Worm (Caenorhabditis elegans) whole organism, late embryonic: ENCODE results near the gene fbxa-90.

ENCODE experiments used
- F13H6.1 ChIP-seq: sonication (generic microtip); optimal IDR thresholded peaks from 2 replicates; lab custom pipeline; 2016; ENCODE audit warnings: missing genetic modification characterization, missing compliant biosample characterization
- K02D7.2 ChIP-seq: sonication (generic microtip); optimal IDR thresholded peaks from 2 replicates; lab custom pipeline; 2017; ENCODE audit warnings: mild to moderate bottlenecking, missing genetic modification characterization, missing compliant biosample characterization
- K09A11.1 ChIP-seq: sonication (generic microtip); optimal IDR thresholded peaks from 2 replicates; lab custom pipeline; 2017; ENCODE audit warnings: antibody characterized with exemption, mild to moderate bottlenecking, missing genetic modification characterization, missing compliant biosample characterization; ENCODE audit not compliant: insufficient read depth
- Y22D7AL.16 ChIP-seq: sonication (generic microtip); optimal IDR thresholded peaks from 2 replicates; lab custom pipeline; 2016; ENCODE audit warnings: missing genetic modification characterization, missing compliant biosample characterization
- ahr-1 ChIP-seq: sonication (generic microtip); optimal IDR thresholded peaks from 2 replicates; lab custom pipeline; 2016; ENCODE audit warnings: missing genetic modification characterization, missing compliant biosample characterization
- ama-1 ChIP-seq: fragments of 150-350 bp; optimal IDR thresholded peaks from 2 replicates; lab custom pipeline; 2014
- ceh-14 ChIP-seq: sonication (generic microtip); optimal IDR thresholded peaks from 2 replicates; lab custom pipeline; 2016; ENCODE audit warnings: missing genotype, missing genetic modification characterization, missing compliant biosample characterization
- ceh-18 ChIP-seq: sonication (generic microtip); optimal IDR thresholded peaks from 2 replicates; lab custom pipeline; 2016; ENCODE audit warnings: missing genetic modification characterization, missing compliant biosample characterization
- ceh-19 ChIP-seq: fragments of 200-800 bp; sonication (Bioruptor generic); optimal IDR thresholded peaks from 2 replicates; lab custom pipeline; 2018; ENCODE audit warnings: mild to moderate bottlenecking, missing genetic modification characterization, missing compliant biosample characterization
- ceh-2 ChIP-seq: sonication (generic microtip); optimal IDR thresholded peaks from 2 replicates; lab custom pipeline; 2016; ENCODE audit warnings: missing genotype, missing genetic modification characterization, missing compliant biosample characterization
- ceh-22 ChIP-seq: sonication (generic microtip); optimal IDR thresholded peaks from 2 replicates; lab custom pipeline; 2017; ENCODE audit warnings: missing biosample characterization, missing genetic modification characterization
- ceh-30 ChIP-seq: fragments of 150-350 bp; optimal IDR thresholded peaks from 2 replicates; lab custom pipeline; 2014; ENCODE audit warnings: missing biosample characterization, missing genetic modification characterization
- ceh-34 ChIP-seq: sonication (generic microtip); optimal IDR thresholded peaks from 2 replicates; lab custom pipeline; 2016; ENCODE audit warnings: mild to moderate bottlenecking, missing genetic modification characterization, missing compliant biosample characterization
- ceh-48 ChIP-seq: sonication (generic microtip); optimal IDR thresholded peaks from 2 replicates; lab custom pipeline; 2016; ENCODE audit warnings: missing genetic modification characterization, inconsistent platforms, missing compliant biosample characterization
- ceh-6 ChIP-seq: fragments of 200-800 bp; sonication (Bioruptor generic); optimal IDR thresholded peaks from 2 replicates; lab custom pipeline; 2018; ENCODE audit warnings: mild to moderate bottlenecking, missing genetic modification characterization, missing compliant biosample characterization
- ceh-9 ChIP-seq: sonication (generic microtip); optimal IDR thresholded peaks from 2 replicates; lab custom pipeline; 2016; ENCODE audit warnings: mild to moderate bottlenecking, missing genetic modification characterization, inconsistent platforms, missing compliant biosample characterization
- dmd-4 ChIP-seq: sonication (generic microtip); optimal IDR thresholded peaks from 2 replicates; lab custom pipeline; 2016; ENCODE audit warnings: borderline replicate concordance, missing genetic modification characterization, missing compliant biosample characterization
- dve-1 ChIP-seq: sonication (generic microtip); optimal IDR thresholded peaks from 2 replicates; lab custom pipeline; 2017; ENCODE audit warnings: antibody characterized with exemption, mild to moderate bottlenecking, missing genetic modification characterization, missing compliant biosample characterization
- elt-4 ChIP-seq: sonication (generic microtip); optimal IDR thresholded peaks from 2 replicates; lab custom pipeline; 2016; ENCODE audit warnings: missing genetic modification characterization, missing compliant biosample characterization
- fkh-10 ChIP-seq: fragments of 150-350 bp; optimal IDR thresholded peaks from 2 replicates; lab custom pipeline; 2014; ENCODE audit warnings: missing biosample characterization, missing genetic modification reagents, missing genetic modification characterization
- fkh-6 ChIP-seq: sonication (generic microtip); optimal IDR thresholded peaks from 2 replicates; lab custom pipeline; 2016; ENCODE audit warnings: missing genetic modification characterization, missing compliant biosample characterization
- hlh-30 ChIP-seq: sonication (generic microtip); optimal IDR thresholded peaks from 2 replicates; lab custom pipeline; 2017; ENCODE audit warnings: antibody characterized with exemption, missing genetic modification characterization, missing compliant biosample characterization; ENCODE audit not compliant: insufficient read depth
- hlh-8 ChIP-seq: sonication (generic microtip); optimal IDR thresholded peaks from 2 replicates; lab custom pipeline; 2016; ENCODE audit warnings: missing genotype, missing genetic modification characterization, missing compliant biosample characterization
- lim-6 ChIP-seq: sonication (generic microtip); optimal IDR thresholded peaks from 2 replicates; lab custom pipeline; 2016; ENCODE audit warnings: missing genetic modification characterization, missing compliant biosample characterization
- madf-2 ChIP-seq: sonication (generic microtip); optimal IDR thresholded peaks from 2 replicates; lab custom pipeline; 2017; ENCODE audit warnings: missing genetic modification characterization, missing compliant biosample characterization
- mec-3 ChIP-seq: sonication (generic microtip); optimal IDR thresholded peaks from 2 replicates; lab custom pipeline; 2016; ENCODE audit warnings: borderline replicate concordance, missing genetic modification characterization, missing compliant biosample characterization
- nfya-1 ChIP-seq: sonication (generic microtip); optimal IDR thresholded peaks from 2 replicates; lab custom pipeline; 2017; ENCODE audit warnings: missing genetic modification characterization, mild to moderate bottlenecking, missing compliant biosample characterization, antibody characterized with exemption, moderate library complexity
- nhr-232 ChIP-seq: sonication (generic microtip); optimal IDR thresholded peaks from 2 replicates; lab custom pipeline; 2016; ENCODE audit warnings: missing genetic modification characterization, missing compliant biosample characterization
- pag-3 ChIP-seq: sonication (generic microtip); optimal IDR thresholded peaks from 2 replicates; lab custom pipeline; 2016; ENCODE audit warnings: missing compliant biosample characterization, missing genetic modification characterization, borderline replicate concordance
- pqm-1 ChIP-seq: sonication (generic microtip); optimal IDR thresholded peaks from 2 replicates; lab custom pipeline; 2016; ENCODE audit warnings: missing genetic modification characterization, missing compliant biosample characterization
- pros-1 ChIP-seq: fragments of 150-350 bp; optimal IDR thresholded peaks from 2 replicates; lab custom pipeline; 2014; ENCODE audit warnings: missing biosample characterization, missing genetic modification reagents, missing genetic modification characterization
- rnt-1 ChIP-seq: sonication (generic microtip); optimal IDR thresholded peaks from 2 replicates; lab custom pipeline; 2016; ENCODE audit warnings: missing genetic modification characterization, missing compliant biosample characterization
- sox-4 ChIP-seq: sonication (generic microtip); optimal IDR thresholded peaks from 2 replicates; lab custom pipeline; 2017; ENCODE audit warnings: mild to moderate bottlenecking, missing genetic modification characterization, inconsistent platforms, missing compliant biosample characterization
- unc-55 ChIP-seq: sonication (generic microtip); optimal IDR thresholded peaks from 2 replicates; lab custom pipeline; 2017; ENCODE audit warnings: missing biosample characterization, missing genetic modification reagents, missing genetic modification characterization
- unc-86 ChIP-seq: sonication (generic microtip); optimal IDR thresholded peaks from 2 replicates; lab custom pipeline; 2016; ENCODE audit warnings: missing genetic modification characterization, missing compliant biosample characterization
- zip-5 ChIP-seq: sonication (generic microtip); optimal IDR thresholded peaks from 2 replicates; lab custom pipeline; 2016; ENCODE audit warnings: missing genetic modification characterization, missing compliant biosample characterization

Gene fbxa-90

ce11 chrV:16987783-16988182 is 21.2 kb downstream of the fbxa-90 start:
- TF ChIP-seq madf-2 (tag; lab: Kevin White, UChicago) (no peak), dmd-4 (no peak), lim-6 (tag; lab: Kevin White, UChicago) (no peak), pqm-1 (no peak), nfya-1 (tag; lab: Kevin White, UChicago) (no peak), ama-1 (lab: Kevin White, UChicago) (no peak), unc-55 (GFP tag; lab: Kevin White, UChicago) (no peak), rnt-1 (no peak), elt-4 (tag; lab: Kevin White, UChicago) (no peak)

DNA sequence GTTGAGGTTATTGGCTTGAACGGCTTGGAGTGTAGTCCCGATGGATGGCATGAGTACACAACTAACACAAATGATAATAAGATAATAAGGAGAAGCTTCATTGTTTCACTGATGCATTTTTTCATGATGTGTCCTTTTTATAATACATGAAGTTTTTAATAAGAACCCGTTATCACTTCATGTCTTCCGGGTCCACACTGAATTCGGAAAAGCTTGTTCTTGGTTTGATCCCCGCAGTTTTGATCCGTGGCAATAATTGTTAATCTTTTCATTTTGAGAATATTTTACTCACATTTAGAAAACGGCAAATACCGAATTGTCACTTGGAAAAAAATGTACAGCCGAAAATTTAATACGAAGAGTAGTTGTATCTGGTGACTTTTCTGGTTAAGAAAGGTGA is 22.0 kb downstream of the fbxa-90 start, which contains the start of gene Y102A5C.27:
Y102A5C.27 (minus strand) TSS at position 101 of the 400 bp plus-strand sequence.
- TF ChIP-seq ceh-30 (tag; lab: Kevin White, UChicago) (no peak), ceh-2 (tag; lab: Kevin White, UChicago) (no peak), Y22D7AL.16 (no peak), zip-5 (tag; lab: Kevin White, UChicago) (no peak), ceh-34 (tag; lab: Kevin White, UChicago) (no peak), fkh-10 (GFP tag; lab: Kevin White, UChicago) (no peak), pqm-1 (no peak), K09A11.1 (tag; lab: Kevin White, UChicago) (no peak), ceh-9 (tag; lab: Kevin White, UChicago) (no peak), unc-55 (GFP tag; lab: Kevin White, UChicago) (no peak), ceh-18 (tag; lab: Kevin White, UChicago) (no peak), ahr-1 (tag; lab: Kevin White, UChicago) (no peak), ceh-14 (tag; lab: Kevin White, UChicago) (no peak), ama-1 (lab: Kevin White, UChicago) (no peak)
- TF ChIP-seq, all 69 proteins: peak for 0

- TF ChIP-seq K02D7.2 (tag; lab: Kevin White, UChicago) (no peak), ceh-22 (no peak), rnt-1 (no peak), fkh-10 (GFP tag; lab: Kevin White, UChicago) (no peak), ahr-1 (tag; lab: Kevin White, UChicago) (no peak)
These were observed 25.1 kb downstream of the fbxa-90 start, which contains the start of gene srz-95 for ce11 chrV:16991734-16992133. Gene srz-95, plus strand, starts transcription at chrV:16992034.

DNA sequence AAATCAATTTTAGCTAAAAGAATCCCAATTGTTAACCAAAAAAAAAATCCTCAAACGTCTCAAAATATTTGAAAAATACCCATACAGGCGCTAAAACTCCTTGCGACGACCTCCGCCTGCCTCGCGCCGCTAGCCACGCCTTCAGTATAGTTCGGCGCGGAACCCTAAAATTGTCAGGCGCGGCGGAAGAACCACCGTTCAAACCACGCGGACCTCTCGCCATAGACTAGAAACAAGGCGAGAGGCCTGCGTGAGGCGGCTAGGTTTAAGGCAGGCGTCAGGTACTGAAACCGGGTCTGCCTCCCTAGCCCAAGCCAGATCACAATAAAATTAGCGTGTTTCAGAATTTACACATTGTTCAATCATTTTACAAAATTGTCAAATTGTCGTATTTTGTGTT is 25.8 kb downstream of the fbxa-90 start:
- TF ChIP-seq ceh-48 (no peak), ceh-9 (tag; lab: Kevin White, UChicago) (no peak), pqm-1 (no peak), sox-4 (tag; lab: Kevin White, UChicago) (no peak), fkh-6 (tag; lab: Kevin White, UChicago) (no peak), nhr-232 (tag; lab: Kevin White, UChicago) (no peak), F13H6.1 (tag; lab: Kevin White, UChicago) (no peak), ceh-19 (no peak), ceh-6 (no peak), unc-86 (tag; lab: Kevin White, UChicago) (no peak), dmd-4 (no peak), pros-1 (tag; lab: Kevin White, UChicago) (no peak), mec-3 (tag; lab: Kevin White, UChicago) (no peak), dve-1 (tag; lab: Kevin White, UChicago) (no peak), hlh-8 (tag; lab: Kevin White, UChicago) (no peak), ama-1 (lab: Kevin White, UChicago) (no peak), lim-6 (tag; lab: Kevin White, UChicago) (no peak), hlh-30 (no peak), pag-3 (tag; lab: Kevin White, UChicago) (no peak), elt-4 (tag; lab: Kevin White, UChicago) (no peak)
